Worm (Caenorhabditis elegans): ENCODE results near the gene F57G9.7.

F57G9.7 gene

DNA sequence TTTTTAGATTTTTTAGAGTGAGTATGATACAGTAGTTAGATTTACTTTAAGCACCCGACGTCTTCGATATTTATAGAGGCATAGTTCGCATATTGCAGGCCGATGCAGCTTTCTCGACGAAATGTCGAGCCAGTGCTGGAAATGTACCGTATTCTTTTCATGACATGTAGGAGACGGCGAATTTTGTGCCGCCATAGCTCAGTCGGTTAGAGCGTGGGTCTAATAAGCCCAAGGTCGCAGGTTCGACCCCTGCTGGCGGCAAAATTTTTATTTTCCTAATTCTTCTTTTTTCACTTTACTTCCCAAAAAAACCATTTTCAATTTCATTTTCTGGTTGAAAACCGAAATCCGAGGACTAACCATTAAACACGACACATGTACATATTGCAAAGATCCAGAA is 35.3 kb downstream of the F57G9.7 start (continued):
- TF ChIP-seq arid-1 (GFP tag; conservative IDR thresholded peaks at IDR 0.05) (0 out of 2 replicates have a peak, but pooled peaks have one; percentile 11), madf-9 (GFP tag; conservative IDR thresholded peaks at IDR 0.05) (0 out of 2 replicates have a peak, but pooled peaks have one; percentile 29), daf-16 (GFP tag; optimal IDR thresholded peaks at IDR 0.05) (no peak), daf-16 (tag; optimal IDR thresholded peaks at IDR 0.05) (no peak), egl-43 (GFP tag; IDR thresholded peaks at IDR 0.05) (peak; percentile 74), F26F4.8 (GFP tag; conservative IDR thresholded peaks at IDR 0.05) (0 out of 2 replicates have a peak, but pooled peaks have one; percentile 44), ceh-32 (tag; optimal IDR thresholded peaks at IDR 0.05; ENCODE audit: poor library complexity) (no peak)

DNA sequence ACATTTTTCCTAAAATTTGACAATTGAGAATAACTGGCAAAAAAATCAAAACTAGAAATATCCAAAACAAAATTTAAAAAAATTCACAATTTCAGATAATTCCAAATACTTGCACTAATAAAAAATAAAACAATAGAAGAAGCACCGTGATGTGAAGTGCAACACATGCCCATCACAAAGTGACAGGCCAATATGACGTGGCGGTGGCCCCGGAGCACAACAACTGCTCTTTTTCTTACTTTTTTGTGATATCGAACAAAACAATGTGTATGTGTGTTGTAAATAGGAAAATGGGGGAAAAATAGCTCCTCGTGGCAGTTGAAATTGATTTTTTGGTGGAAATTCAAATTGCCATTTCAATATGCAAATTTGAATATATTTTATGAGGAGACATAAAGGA is 43.7 kb downstream of the F57G9.7 start:
- TF ChIP-seq hlh-11 (tag; optimal IDR thresholded peaks at IDR 0.05) (peak; percentile 44), T20F7.1 (GFP tag; optimal IDR thresholded peaks at IDR 0.05) (peak; percentile 13), daf-16 (GFP tag; optimal IDR thresholded peaks at IDR 0.05) (peak in 1 of 2 experiments; percentile 58), daf-16 (tag; optimal IDR thresholded peaks at IDR 0.05) (no peak), dve-1 (tag; optimal IDR thresholded peaks at IDR 0.05; ENCODE audit: insufficient read depth) (peak; percentile 16), ceh-82 (tag; optimal IDR thresholded peaks at IDR 0.05) (no peak), snpc-4 (tag; optimal IDR thresholded peaks at IDR 0.05) (no peak), set-16 (GFP tag; IDR thresholded peaks at IDR 0.05) (no peak), pha-4 (GFP tag; IDR thresholded peaks at IDR 0.05) (no peak), pha-4 (tag; optimal IDR thresholded peaks at IDR 0.05) (no peak), lin-1 (GFP tag; IDR thresholded peaks at IDR 0.05) (no peak), snpc-1.2 (GFP tag; IDR thresholded peaks at IDR 0.05) (no peak), ceh-62 (tag; optimal IDR thresholded peaks at IDR 0.05) (no peak), D1046.2 (GFP tag; IDR thresholded peaks at IDR 0.05) (no peak), lin-29 (GFP tag; IDR thresholded peaks at IDR 0.05) (no peak), nhr-6 (tag; optimal IDR thresholded peaks at IDR 0.05) (no peak), ceh-32 (tag; optimal IDR thresholded peaks at IDR 0.05; ENCODE audit: poor library complexity) (no peak), zip-2 (tag; optimal IDR thresholded peaks at IDR 0.05) (no peak), R02D3.7 (tag; optimal IDR thresholded peaks at IDR 0.05) (no peak), dmd-6 (GFP tag; IDR thresholded peaks at IDR 0.05) (peak; percentile 86), ztf-11 (tag; optimal IDR thresholded peaks at IDR 0.05) (no peak), nhr-11 (tag; optimal IDR thresholded peaks at IDR 0.05) (no peak), zfp-3 (GFP tag; conservative IDR thresholded peaks at IDR 0.05) (no peak)

DNA sequence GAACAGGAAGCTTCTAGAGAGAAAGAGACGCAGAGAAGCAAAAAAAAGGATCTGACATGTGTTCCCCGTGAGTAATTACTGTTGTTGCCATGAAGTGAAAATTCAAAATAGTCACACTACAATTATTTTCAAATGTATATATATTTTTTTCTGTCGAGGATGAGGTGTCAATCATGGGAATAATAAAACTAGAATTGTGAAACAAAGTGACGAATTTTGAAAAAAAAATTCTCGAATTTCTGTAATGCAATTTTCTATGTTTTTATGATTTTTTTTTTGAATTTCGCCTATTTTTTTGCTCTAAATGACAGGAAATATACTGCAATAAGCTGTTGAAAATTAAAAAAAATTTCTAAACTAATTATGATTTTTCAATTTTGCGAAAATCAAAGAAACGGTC is 44.5 kb downstream of the F57G9.7 start:
- TF ChIP-seq unc-130 (GFP tag; optimal IDR thresholded peaks at IDR 0.05) (no peak), fos-1 (tag; optimal IDR thresholded peaks at IDR 0.05) (no peak)

DNA sequence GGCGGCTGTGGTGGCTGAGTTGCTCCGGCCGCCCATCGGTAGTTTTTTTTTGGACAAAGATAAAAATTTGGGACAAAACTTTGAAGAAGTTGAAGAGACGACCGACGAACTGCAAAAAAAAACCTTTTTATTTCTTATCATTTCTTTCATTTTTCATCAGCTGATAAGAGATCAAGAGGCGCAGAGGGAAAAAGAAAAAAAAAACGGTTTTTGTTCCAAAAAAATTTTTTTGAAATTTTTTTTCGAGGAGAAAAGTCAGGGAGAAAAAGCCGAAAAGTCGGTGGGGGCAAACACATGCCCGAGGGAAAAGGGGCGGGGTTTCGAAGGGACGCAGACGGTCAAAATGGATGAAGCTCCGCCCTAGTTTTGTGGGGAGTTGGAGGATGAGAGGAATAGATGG is 45.4 kb downstream of the F57G9.7 start, which contains the start of gene ras-1:
Gene ras-1, minus strand, starts transcription at position 129 of the 400 bp plus-strand sequence.
- TF ChIP-seq lir-3 (tag; optimal IDR thresholded peaks at IDR 0.05): no peak
- no peak for TF ChIP-seq spr-3 (GFP tag; optimal IDR thresholded peaks at IDR 0.05)
- TF ChIP-seq gei-8 (GFP tag; optimal IDR thresholded peaks at IDR 0.05): no peak
- no peak for TF ChIP-seq arid-1 (GFP tag; conservative IDR thresholded peaks at IDR 0.05)
- no peak for TF ChIP-seq fos-1 (tag; optimal IDR thresholded peaks at IDR 0.05)
- no peak for TF ChIP-seq mdt-29 (GFP tag; IDR thresholded peaks at IDR 0.05)
- TF ChIP-seq nhr-237 (tag; optimal IDR thresholded peaks at IDR 0.05): no peak
- TF ChIP-seq pha-4 (GFP tag; IDR thresholded peaks at IDR 0.05): 0 out of 2 replicates have a peak, but pooled peaks have one; percentile 21
- TF ChIP-seq pha-4 (tag; optimal IDR thresholded peaks at IDR 0.05): no peak
- no peak for TF ChIP-seq ZK546.5 (tag; optimal IDR thresholded peaks at IDR 0.05)
- TF ChIP-seq lin-39 (tag; optimal IDR thresholded peaks at IDR 0.05): no peak
- TF ChIP-seq F10B5.3 (tag; optimal IDR thresholded peaks at IDR 0.05): no peak
- peak; percentile 9 for TF ChIP-seq mep-1 (tag; optimal IDR thresholded peaks at IDR 0.05)
- TF ChIP-seq nhr-10 (tag; optimal IDR thresholded peaks at IDR 0.05): no peak
- TF ChIP-seq dve-1 (tag; optimal IDR thresholded peaks at IDR 0.05; ENCODE audit: insufficient read depth): peak; percentile 58
- TF ChIP-seq lin-29 (GFP tag; IDR thresholded peaks at IDR 0.05): no peak
- TF ChIP-seq ama-1 (optimal IDR thresholded peaks at IDR 0.05): no peak
- no peak for TF ChIP-seq lin-15B (tag; optimal IDR thresholded peaks at IDR 0.05)
- TF ChIP-seq spr-1 (tag; optimal IDR thresholded peaks at IDR 0.05): no peak
- no peak for TF ChIP-seq egl-27 (tag; optimal IDR thresholded peaks at IDR 0.05)
- no peak for TF ChIP-seq ceh-20 (GFP tag; IDR thresholded peaks at IDR 0.05)
- TF ChIP-seq nhr-25 (tag; optimal IDR thresholded peaks at IDR 0.05; ENCODE audit: borderline replicate concordance, insufficient read depth): no peak
- TF ChIP-seq Y75B8A.6 (GFP tag; IDR thresholded peaks at IDR 0.05): no peak
- peak; percentile 65; the same call in 1 of the 2 replicates for TF ChIP-seq dmd-6 (GFP tag; IDR thresholded peaks at IDR 0.05)
- no peak for TF ChIP-seq mes-2 (tag; optimal IDR thresholded peaks at IDR 0.05; ENCODE audit: poor library complexity, severe bottlenecking)

All from whole organism, L4 larva.